Fruit fly (Drosophila melanogaster) S2 (cell line): ENCODE measurements around the gene Prx3.

Experiments
- CG8478 ChIP-seq: fragments of >200 bp; optimal IDR thresholded peaks from 2 replicates; lab custom pipeline; 2018
- CTCF ChIP-seq, 2 experiments: fragments of >200 bp; optimal IDR thresholded peaks; 2 replicates each; lab custom pipeline; 2018

- TF ChIP-seq CG8478 (no peak), CTCF (optimal IDR thresholded peaks at IDR 0.05; lab: Kevin White, UChicago) (no peak)
These were observed 1.7 kb downstream of the Prx3 start for dm6 chr3R:17544594-17544993.
